Fruit fly (Drosophila melanogaster): Measurements from ENCODE around the gene CG6324.

Gene CG6324

DNA sequence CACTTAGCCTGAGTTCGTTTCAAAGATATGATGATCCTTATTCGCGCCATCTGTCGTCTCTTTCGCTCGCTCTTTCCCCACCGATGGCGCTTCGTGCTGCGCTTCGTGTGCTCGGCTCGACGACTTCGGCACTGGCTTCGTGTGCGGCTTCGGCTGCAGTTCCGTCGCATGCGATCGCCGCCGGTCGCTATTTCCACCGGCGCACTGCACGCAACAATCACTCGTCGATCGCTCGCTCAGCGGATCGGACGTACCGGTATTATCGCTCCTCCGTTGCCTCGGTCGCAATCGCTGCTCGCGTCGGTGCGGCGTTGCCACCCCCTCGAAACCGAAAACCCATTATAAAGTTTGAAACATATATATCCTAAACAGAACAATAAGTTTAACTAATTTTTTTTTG, 22.9 kb downstream of the CG6324 start:
- TF ChIP-seq pan (optimal IDR thresholded peaks at IDR 0.05), result no peak
- TF ChIP-seq EcR (GFP tag; optimal IDR thresholded peaks at IDR 0.05), result no peak
- TF ChIP-seq usp (GFP tag; optimal IDR thresholded peaks at IDR 0.05), result no peak
- no peak for TF ChIP-seq Dll (optimal IDR thresholded peaks at IDR 0.05)
- no peak for TF ChIP-seq CG8478 (optimal IDR thresholded peaks at IDR 0.05)
- TF ChIP-seq psq (optimal IDR thresholded peaks at IDR 0.05), result no peak

DNA sequence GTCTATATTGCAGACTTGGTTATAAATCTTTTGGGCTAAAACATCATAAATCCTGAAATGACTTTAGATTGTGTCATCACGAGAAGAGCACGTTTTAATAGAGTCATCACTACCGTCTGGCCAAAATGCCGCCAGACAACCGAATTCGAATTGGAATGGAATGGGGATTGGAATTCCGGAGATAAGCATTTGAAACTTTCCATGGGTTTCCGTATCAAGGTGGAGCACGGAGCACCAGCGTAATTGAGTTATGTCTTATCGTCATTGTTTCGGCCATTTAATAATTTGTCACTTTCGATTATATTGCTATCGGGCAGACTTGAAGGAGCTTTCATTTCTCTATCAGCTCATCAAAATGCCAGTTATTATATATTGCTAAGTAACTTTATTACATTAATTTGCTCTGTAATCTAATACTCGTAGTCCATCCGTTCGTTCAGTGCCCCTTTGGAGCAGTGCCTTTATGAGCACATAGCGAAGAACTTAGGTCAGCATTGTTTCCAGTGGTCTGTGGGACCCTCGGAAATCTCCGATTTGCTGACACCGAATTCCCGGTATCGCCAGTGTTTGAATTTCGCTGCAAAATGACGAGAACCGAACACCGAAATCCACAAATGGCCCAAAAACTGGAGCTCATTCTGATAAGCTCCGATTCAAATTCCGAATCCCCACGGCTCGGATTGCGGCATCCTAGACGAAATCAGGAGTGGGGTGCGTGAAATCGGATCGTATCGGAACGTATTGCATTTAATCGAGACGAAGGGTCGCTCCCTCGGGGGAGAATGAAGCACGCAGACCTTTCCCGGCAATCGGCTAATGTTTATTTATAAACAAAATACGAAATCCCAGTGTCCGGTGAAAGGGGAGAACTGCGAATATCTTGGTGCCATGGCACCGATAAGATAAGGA, 24.4 kb downstream of the CG6324 start:
- TF ChIP-seq psq (optimal IDR thresholded peaks at IDR 0.05), result no peak
- no peak for TF ChIP-seq Dll (optimal IDR thresholded peaks at IDR 0.05)
- no peak for TF ChIP-seq EcR (GFP tag; optimal IDR thresholded peaks at IDR 0.05)
- TF ChIP-seq usp (GFP tag; optimal IDR thresholded peaks at IDR 0.05), result no peak
- no peak for TF ChIP-seq pan (optimal IDR thresholded peaks at IDR 0.05)
- no peak for TF ChIP-seq CG8478 (optimal IDR thresholded peaks at IDR 0.05)

DNA sequence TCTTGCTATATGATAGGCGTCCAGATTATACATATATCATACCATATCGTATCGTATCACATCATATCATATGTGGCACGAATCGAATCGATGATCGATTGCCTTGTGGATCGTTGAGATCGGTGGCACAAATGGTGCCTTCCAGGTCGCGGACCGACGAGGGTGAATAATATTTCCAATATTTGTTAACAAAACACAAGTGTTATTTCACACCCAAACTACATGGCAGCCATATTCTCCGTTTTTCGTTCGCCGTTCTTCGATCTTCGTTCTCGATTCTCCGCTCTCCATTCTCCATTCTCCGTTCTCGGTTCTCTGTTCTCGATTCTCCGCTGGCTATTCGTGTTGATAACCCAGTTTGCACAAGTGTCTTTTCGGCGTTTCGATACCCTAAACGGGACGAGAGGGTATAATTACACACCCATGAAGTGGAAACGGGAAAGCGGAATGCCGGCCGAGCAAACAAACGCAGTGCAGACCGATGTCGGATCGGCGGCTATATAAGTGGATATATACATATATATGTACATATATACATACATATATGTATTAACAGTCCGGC, 25.9 kb downstream of the CG6324 start:
- TF ChIP-seq usp (GFP tag; optimal IDR thresholded peaks at IDR 0.05) (no peak), EcR (GFP tag; optimal IDR thresholded peaks at IDR 0.05) (no peak), pan (optimal IDR thresholded peaks at IDR 0.05) (no peak), Dll (optimal IDR thresholded peaks at IDR 0.05) (no peak), psq (optimal IDR thresholded peaks at IDR 0.05) (no peak), CG8478 (optimal IDR thresholded peaks at IDR 0.05) (no peak)

DNA sequence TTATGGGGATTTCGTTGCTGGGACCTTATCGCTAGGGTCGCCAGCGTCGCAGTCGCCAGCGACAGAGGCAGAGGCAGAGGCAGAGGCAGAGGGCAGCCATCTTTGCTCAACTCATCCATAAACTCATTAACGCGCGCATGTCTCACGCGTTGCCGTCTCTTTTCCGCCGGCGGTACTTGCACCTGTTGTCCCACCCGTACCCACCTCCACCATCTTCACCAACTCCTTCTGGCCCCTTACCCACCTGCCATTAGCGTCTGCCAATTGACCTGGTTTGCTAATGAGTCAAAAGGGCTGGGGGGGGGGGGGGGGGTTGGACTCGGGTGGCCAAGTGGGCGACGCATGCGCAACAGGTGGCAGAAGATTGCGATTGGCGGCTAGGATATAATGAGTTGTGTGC, 27.0 kb downstream of the CG6324 start:
- TF ChIP-seq psq (optimal IDR thresholded peaks at IDR 0.05), result no peak
- TF ChIP-seq Dll (optimal IDR thresholded peaks at IDR 0.05), result no peak

DNA sequence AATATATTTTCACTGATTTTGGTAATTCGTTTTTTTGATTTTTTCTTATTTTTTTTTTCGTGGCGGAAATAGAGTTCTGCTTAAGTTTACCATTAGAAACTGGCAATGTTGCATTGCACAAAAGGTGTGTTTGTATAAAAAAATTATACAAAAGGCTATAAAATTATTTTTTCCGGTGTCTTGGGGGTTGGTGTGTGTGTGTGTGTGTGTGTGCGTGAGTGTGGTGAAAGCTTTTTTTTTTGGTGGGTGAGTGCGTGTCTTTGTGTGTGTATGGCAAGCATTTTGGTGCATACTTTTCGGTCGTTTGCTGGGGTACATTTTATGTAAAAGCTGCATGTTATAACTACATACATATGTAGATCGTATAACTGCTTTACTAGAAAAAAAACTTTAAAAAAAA, 35.5 kb downstream of the CG6324 start:
- TF ChIP-seq CG8478 (optimal IDR thresholded peaks at IDR 0.05), result no peak
- TF ChIP-seq EcR (GFP tag; optimal IDR thresholded peaks at IDR 0.05), result no peak
- no peak for TF ChIP-seq Dll (optimal IDR thresholded peaks at IDR 0.05)
- no peak for TF ChIP-seq usp (GFP tag; optimal IDR thresholded peaks at IDR 0.05)
- no peak for TF ChIP-seq pan (optimal IDR thresholded peaks at IDR 0.05)
- TF ChIP-seq psq (optimal IDR thresholded peaks at IDR 0.05), result no peak

DNA sequence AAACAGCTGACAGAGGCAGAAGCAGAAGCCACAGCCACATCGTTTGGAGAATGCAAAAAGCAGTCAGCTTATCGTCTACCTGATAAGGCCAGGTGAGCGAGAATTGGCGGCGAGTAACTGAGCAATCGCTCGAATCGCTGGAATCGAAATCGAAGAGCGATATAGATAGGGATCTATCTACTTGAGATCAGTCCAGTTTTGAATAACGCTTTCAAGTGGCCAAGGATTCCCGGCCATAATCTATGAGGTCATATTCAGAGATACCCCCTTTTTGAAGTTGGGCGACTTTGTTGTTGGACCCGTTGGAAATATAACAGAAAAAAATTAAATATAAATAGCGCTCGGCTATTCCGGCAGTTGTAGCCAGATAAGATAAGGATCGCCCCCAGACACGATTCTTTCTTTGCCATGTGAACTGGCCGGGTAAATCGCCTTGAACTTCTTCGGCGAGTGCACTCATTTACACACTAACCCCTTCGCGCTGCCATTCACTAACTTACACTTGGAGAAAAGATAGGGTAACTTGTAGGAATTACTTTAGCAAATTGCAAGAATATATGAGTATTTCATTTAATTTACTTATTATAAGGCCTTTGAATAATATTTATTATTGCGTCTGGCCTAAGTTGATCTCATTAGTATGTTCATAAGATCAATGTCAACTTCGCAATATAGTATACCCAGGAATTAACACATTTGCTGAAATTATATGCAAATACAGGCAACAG, 46.7 kb downstream of the CG6324 start:
- TF ChIP-seq pan (optimal IDR thresholded peaks at IDR 0.05) (no peak), EcR (GFP tag; optimal IDR thresholded peaks at IDR 0.05) (no peak), CG8478 (optimal IDR thresholded peaks at IDR 0.05) (no peak), usp (GFP tag; optimal IDR thresholded peaks at IDR 0.05) (no peak), Dll (optimal IDR thresholded peaks at IDR 0.05) (no peak), psq (optimal IDR thresholded peaks at IDR 0.05) (no peak)

DNA sequence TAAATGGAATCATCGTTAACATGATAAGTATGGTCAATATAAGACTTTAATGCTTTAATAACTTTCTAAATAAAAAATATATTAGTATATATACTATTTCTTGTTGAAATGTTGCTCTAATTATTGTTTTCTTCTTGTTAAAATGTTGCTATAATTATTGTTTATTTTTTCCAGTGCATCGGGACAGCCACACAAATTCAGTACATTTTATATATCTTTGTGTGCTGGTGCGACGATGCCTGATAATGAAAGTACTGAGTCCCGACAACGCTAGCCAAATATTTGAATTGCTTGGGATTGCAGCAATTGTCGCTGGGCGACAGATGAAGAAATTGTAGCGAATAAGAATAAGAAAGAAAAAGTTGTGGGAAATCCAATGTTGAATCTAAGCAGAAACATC, 53.3 kb downstream of the CG6324 start:
- TF ChIP-seq Dll (optimal IDR thresholded peaks at IDR 0.05) (no peak), pan (optimal IDR thresholded peaks at IDR 0.05) (no peak), psq (optimal IDR thresholded peaks at IDR 0.05) (no peak), CG8478 (optimal IDR thresholded peaks at IDR 0.05) (no peak), usp (GFP tag; optimal IDR thresholded peaks at IDR 0.05) (no peak), EcR (GFP tag; optimal IDR thresholded peaks at IDR 0.05) (no peak)

DNA sequence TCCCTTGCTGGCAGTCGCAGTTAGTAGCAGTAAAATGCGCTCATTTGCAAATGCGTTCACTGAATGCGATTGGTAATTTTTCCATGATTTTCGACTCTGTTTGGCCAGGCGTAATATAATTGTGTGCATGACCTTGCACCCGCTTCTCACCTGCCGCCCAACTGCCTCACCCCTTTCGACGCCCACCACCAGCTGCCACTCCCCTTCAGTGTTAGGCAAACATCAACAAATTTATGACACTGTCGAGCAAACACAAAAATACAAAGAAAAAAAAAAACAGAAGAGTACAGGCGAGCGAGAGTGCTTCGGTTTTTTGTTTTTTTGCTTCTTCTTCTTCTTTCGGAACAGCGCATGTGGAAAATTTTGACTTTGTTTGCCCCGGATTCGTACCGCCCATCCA, 54.1 kb downstream of the CG6324 start:
- TF ChIP-seq CG8478 (optimal IDR thresholded peaks at IDR 0.05), result no peak
- no peak for TF ChIP-seq psq (optimal IDR thresholded peaks at IDR 0.05)
- TF ChIP-seq pan (optimal IDR thresholded peaks at IDR 0.05), result no peak
- TF ChIP-seq Dll (optimal IDR thresholded peaks at IDR 0.05), result no peak
- TF ChIP-seq EcR (GFP tag; optimal IDR thresholded peaks at IDR 0.05), result no peak
- no peak for TF ChIP-seq usp (GFP tag; optimal IDR thresholded peaks at IDR 0.05)

DNA sequence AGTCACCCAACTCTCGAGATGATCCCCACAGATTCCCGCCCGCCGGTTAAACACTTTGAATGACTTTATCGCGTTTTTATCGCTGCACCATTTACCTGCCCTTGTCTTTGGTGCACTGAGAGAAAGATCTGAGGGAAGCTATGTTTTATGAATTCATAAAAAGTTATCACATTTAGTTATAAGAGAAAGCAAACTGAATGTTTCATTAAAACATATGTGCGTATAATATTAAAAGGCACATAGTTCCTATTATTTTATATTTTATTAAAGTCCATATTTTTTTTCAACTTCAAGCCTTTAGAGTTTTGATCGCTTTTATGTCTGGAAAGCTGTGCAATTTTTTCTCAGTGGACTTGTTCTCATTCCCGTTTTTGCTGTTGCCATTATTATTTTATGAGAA, 54.5 kb downstream of the CG6324 start:
- TF ChIP-seq psq (optimal IDR thresholded peaks at IDR 0.05) (no peak), EcR (GFP tag; optimal IDR thresholded peaks at IDR 0.05) (no peak), Dll (optimal IDR thresholded peaks at IDR 0.05) (no peak), CG8478 (optimal IDR thresholded peaks at IDR 0.05) (no peak), pan (optimal IDR thresholded peaks at IDR 0.05) (no peak), usp (GFP tag; optimal IDR thresholded peaks at IDR 0.05) (no peak)

Measured in whole organism.